Fruit fly (Drosophila melanogaster): ENCODE measurements around the gene spen.

The spen gene

dm6 chr2L:249048-249825 lies 90.4 kb downstream of the spen start (continued):
- TF ChIP-seq da (GFP tag; optimal IDR thresholded peaks at IDR 0.05) = no peak
- TF ChIP-seq Dip2 (GFP tag; IDR thresholded peaks at IDR 0.05) = no peak
- no peak for TF ChIP-seq trh (GFP tag; optimal IDR thresholded peaks at IDR 0.05)
- TF ChIP-seq CG4617 (GFP tag; optimal IDR thresholded peaks at IDR 0.05; ENCODE audit: borderline replicate concordance) = no peak
- no peak for TF ChIP-seq bab2 (GFP tag; optimal IDR thresholded peaks at IDR 0.05)
- TF ChIP-seq emc (GFP tag; optimal IDR thresholded peaks at IDR 0.05) = no peak
- no peak for TF ChIP-seq ssp (GFP tag; IDR thresholded peaks at IDR 0.05)
- TF ChIP-seq Sry-β (GFP tag; optimal IDR thresholded peaks at IDR 0.05) = no peak
- no peak for TF ChIP-seq inv (GFP tag; IDR thresholded peaks at IDR 0.05; ENCODE audit: partially characterized antibody)
- no peak for TF ChIP-seq Ada2b (GFP tag; IDR thresholded peaks at IDR 0.05)
- TF ChIP-seq Atf3 (GFP tag; optimal IDR thresholded peaks at IDR 0.05) = no peak
- no peak for TF ChIP-seq pho (GFP tag; optimal IDR thresholded peaks at IDR 0.05)
- TF ChIP-seq Bgb (GFP tag; IDR thresholded peaks at IDR 0.05; ENCODE audit: partially characterized antibody) = peak; percentile 12; the same call in 1 of the 2 replicates
- no peak for TF ChIP-seq CG7271 (tag; optimal IDR thresholded peaks at IDR 0.05)
- no peak for TF ChIP-seq gcm2 (GFP tag; optimal IDR thresholded peaks at IDR 0.05)
- TF ChIP-seq Ptx1 (GFP tag; IDR thresholded peaks at IDR 0.05) = no peak
- TF ChIP-seq insv (GFP tag; optimal IDR thresholded peaks at IDR 0.05) = no peak
- no peak for TF ChIP-seq tll (GFP tag; optimal IDR thresholded peaks at IDR 0.05)
- peak; percentile 6 for TF ChIP-seq CG12391 (tag; optimal IDR thresholded peaks at IDR 0.05)
- no peak for TF ChIP-seq CG6683 (GFP tag; optimal IDR thresholded peaks at IDR 0.05)
- TF ChIP-seq twi (tag; optimal IDR thresholded peaks at IDR 0.05) = no peak
- no peak for TF ChIP-seq Asciz (GFP tag; optimal IDR thresholded peaks at IDR 0.05)
- no peak for TF ChIP-seq CG5245 (GFP tag; optimal IDR thresholded peaks at IDR 0.05)
- TF ChIP-seq ftz-f1 (GFP tag; optimal IDR thresholded peaks at IDR 0.05) = no peak
- no peak for TF ChIP-seq slbo (GFP tag; IDR thresholded peaks at IDR 0.05)
- TF ChIP-seq CG5953 (GFP tag; IDR thresholded peaks at IDR 0.05) = no peak
- TF ChIP-seq pros (GFP tag; optimal IDR thresholded peaks at IDR 0.05) = peak; percentile 91
- TF ChIP-seq Trl (optimal IDR thresholded peaks at IDR 0.05) = peak; percentile 95 to 97
- peak; percentile 31 for TF ChIP-seq Trl (GFP tag; optimal IDR thresholded peaks at IDR 0.05)
- TF ChIP-seq CHES-1-like (GFP tag; optimal IDR thresholded peaks at IDR 0.05) = peak; percentile 26
- no peak for TF ChIP-seq tap (tag; optimal IDR thresholded peaks at IDR 0.05)
- TF ChIP-seq cas (GFP tag; IDR thresholded peaks at IDR 0.05) = no peak
- TF ChIP-seq zfh2 (GFP tag; optimal IDR thresholded peaks at IDR 0.05) = no peak
- no peak for TF ChIP-seq CG8290 (GFP tag; optimal IDR thresholded peaks at IDR 0.05)
- TF ChIP-seq CG8290 (tag; optimal IDR thresholded peaks at IDR 0.05) = no peak
- no peak for TF ChIP-seq HHEX (GFP tag; optimal IDR thresholded peaks at IDR 0.05)
- no peak for TF ChIP-seq BtbVII (GFP tag; optimal IDR thresholded peaks at IDR 0.05)
- TF ChIP-seq tna (GFP tag; IDR thresholded peaks at IDR 0.05; ENCODE audit: partially characterized antibody) = no peak
- no peak for TF ChIP-seq CG18476 (GFP tag; optimal IDR thresholded peaks at IDR 0.05)
- no peak for TF ChIP-seq Dek (tag; optimal IDR thresholded peaks at IDR 0.05)
- no peak for TF ChIP-seq crc (GFP tag; optimal IDR thresholded peaks at IDR 0.05)
- no peak for TF ChIP-seq CG12769 (tag; optimal IDR thresholded peaks at IDR 0.05)
- peak; percentile 68 for TF ChIP-seq sqz (GFP tag; optimal IDR thresholded peaks at IDR 0.05)
- no peak for TF ChIP-seq ab (GFP tag; optimal IDR thresholded peaks at IDR 0.05)
- TF ChIP-seq E2f1 (GFP tag; IDR thresholded peaks at IDR 0.05) = no peak
- TF ChIP-seq amos (GFP tag; IDR thresholded peaks at IDR 0.05; ENCODE audit: partially characterized antibody) = no peak
- no peak for TF ChIP-seq CG10321 (GFP tag; IDR thresholded peaks at IDR 0.05)
- no peak for TF ChIP-seq Side (GFP tag; optimal IDR thresholded peaks at IDR 0.05)
- 0 out of 2 replicates have a peak, but pooled peaks have one; percentile 38 for TF ChIP-seq CG6689 (GFP tag; IDR thresholded peaks at IDR 0.05)
- no peak for TF ChIP-seq Rx (GFP tag; IDR thresholded peaks at IDR 0.05)
- TF ChIP-seq CG12219 (GFP tag; optimal IDR thresholded peaks at IDR 0.05) = no peak
